Worm (Caenorhabditis elegans): Measurements from ENCODE around the gene let-60.

let-60 gene

ce11 chrIV:11690988-11691387, at the start of gene let-60:
Gene let-60, minus strand, starts transcription at chrIV:11691088.
- TF ChIP-seq ztf-23 (GFP tag; IDR thresholded peaks at IDR 0.05) (no peak), ztf-29 (GFP tag; IDR thresholded peaks at IDR 0.05) (no peak), T22C8.4 (GFP tag; IDR thresholded peaks at IDR 0.05) (no peak), tab-1 (GFP tag; IDR thresholded peaks at IDR 0.05) (no peak), flt-1 (GFP tag; IDR thresholded peaks at IDR 0.05) (no peak), ref-1 (GFP tag; conservative IDR thresholded peaks at IDR 0.05) (no peak), med-1 (GFP tag; optimal IDR thresholded peaks at IDR 0.05; ENCODE audit: insufficient read depth) (no peak), klf-2 (GFP tag; conservative IDR thresholded peaks at IDR 0.05) (no peak), cog-1 (tag; optimal IDR thresholded peaks at IDR 0.05) (no peak)

- TF ChIP-seq cog-1 (tag; optimal IDR thresholded peaks at IDR 0.05): no peak
- no peak for TF ChIP-seq T22C8.4 (GFP tag; IDR thresholded peaks at IDR 0.05)
- no peak for TF ChIP-seq ref-1 (GFP tag; conservative IDR thresholded peaks at IDR 0.05)
- no peak for TF ChIP-seq ztf-23 (GFP tag; IDR thresholded peaks at IDR 0.05)
- TF ChIP-seq klf-2 (GFP tag; conservative IDR thresholded peaks at IDR 0.05): no peak
- TF ChIP-seq flt-1 (GFP tag; IDR thresholded peaks at IDR 0.05): no peak
- TF ChIP-seq tab-1 (GFP tag; IDR thresholded peaks at IDR 0.05): no peak
- no peak for TF ChIP-seq ztf-29 (GFP tag; IDR thresholded peaks at IDR 0.05)
- no peak for TF ChIP-seq med-1 (GFP tag; optimal IDR thresholded peaks at IDR 0.05; ENCODE audit: insufficient read depth)
These were observed 49.3 kb upstream of the let-60 start, which contains the start of gene K01A6.4 for ce11 chrIV:11740204-11740603. Gene K01A6.4, minus strand, starts transcription at chrIV:11740304.

ce11 chrIV:11738092-11738617, 47.3 kb upstream of the let-60 start, which contains the start of gene K01A6.7:
Gene K01A6.7, minus strand, starts transcription at chrIV:11738567.
- no peak for TF ChIP-seq med-1 (GFP tag; optimal IDR thresholded peaks at IDR 0.05; ENCODE audit: insufficient read depth)
- no peak for TF ChIP-seq T22C8.4 (GFP tag; IDR thresholded peaks at IDR 0.05)
- TF ChIP-seq ref-1 (GFP tag; conservative IDR thresholded peaks at IDR 0.05): no peak
- no peak for TF ChIP-seq flt-1 (GFP tag; IDR thresholded peaks at IDR 0.05)
- no peak for TF ChIP-seq cog-1 (tag; optimal IDR thresholded peaks at IDR 0.05)
- no peak for TF ChIP-seq ztf-23 (GFP tag; IDR thresholded peaks at IDR 0.05)
- TF ChIP-seq ztf-29 (GFP tag; IDR thresholded peaks at IDR 0.05): no peak
- TF ChIP-seq klf-2 (GFP tag; conservative IDR thresholded peaks at IDR 0.05): no peak
- no peak for TF ChIP-seq tab-1 (GFP tag; IDR thresholded peaks at IDR 0.05)

- TF ChIP-seq T22C8.4 (GFP tag; IDR thresholded peaks at IDR 0.05) (no peak), ztf-23 (GFP tag; IDR thresholded peaks at IDR 0.05) (no peak), klf-2 (GFP tag; conservative IDR thresholded peaks at IDR 0.05) (no peak), flt-1 (GFP tag; IDR thresholded peaks at IDR 0.05) (no peak), tab-1 (GFP tag; IDR thresholded peaks at IDR 0.05) (no peak), ztf-29 (GFP tag; IDR thresholded peaks at IDR 0.05) (no peak), ref-1 (GFP tag; conservative IDR thresholded peaks at IDR 0.05) (no peak), med-1 (GFP tag; optimal IDR thresholded peaks at IDR 0.05; ENCODE audit: insufficient read depth) (no peak), cog-1 (tag; optimal IDR thresholded peaks at IDR 0.05) (no peak)
These were observed 46.4 kb upstream of the let-60 start, which contains the start of gene K01A6.8 for ce11 chrIV:11737269-11737668. Gene K01A6.8, minus strand, starts transcription at chrIV:11737369.

ce11 chrIV:11735025-11735424, 44.1 kb upstream of the let-60 start, which contains the start of gene K01A6.6:
Gene K01A6.6, plus strand, starts transcription at chrIV:11735325.
- TF ChIP-seq klf-2 (GFP tag; conservative IDR thresholded peaks at IDR 0.05) (no peak), ztf-29 (GFP tag; IDR thresholded peaks at IDR 0.05) (no peak), flt-1 (GFP tag; IDR thresholded peaks at IDR 0.05) (no peak), tab-1 (GFP tag; IDR thresholded peaks at IDR 0.05) (no peak), ref-1 (GFP tag; conservative IDR thresholded peaks at IDR 0.05) (no peak), T22C8.4 (GFP tag; IDR thresholded peaks at IDR 0.05) (no peak), med-1 (GFP tag; optimal IDR thresholded peaks at IDR 0.05; ENCODE audit: insufficient read depth) (no peak), ztf-23 (GFP tag; IDR thresholded peaks at IDR 0.05) (no peak), cog-1 (tag; optimal IDR thresholded peaks at IDR 0.05) (no peak)

ce11 chrIV:11723255-11723654, 32.4 kb upstream of the let-60 start:
- TF ChIP-seq klf-2 (GFP tag; conservative IDR thresholded peaks at IDR 0.05): no peak
- TF ChIP-seq med-1 (GFP tag; optimal IDR thresholded peaks at IDR 0.05; ENCODE audit: insufficient read depth): no peak
- TF ChIP-seq cog-1 (tag; optimal IDR thresholded peaks at IDR 0.05): no peak
- TF ChIP-seq tab-1 (GFP tag; IDR thresholded peaks at IDR 0.05): no peak
- TF ChIP-seq ref-1 (GFP tag; conservative IDR thresholded peaks at IDR 0.05): no peak

- TF ChIP-seq T22C8.4 (GFP tag; IDR thresholded peaks at IDR 0.05) (no peak), ztf-29 (GFP tag; IDR thresholded peaks at IDR 0.05) (no peak), flt-1 (GFP tag; IDR thresholded peaks at IDR 0.05) (no peak), ref-1 (GFP tag; conservative IDR thresholded peaks at IDR 0.05) (no peak), cog-1 (tag; optimal IDR thresholded peaks at IDR 0.05) (no peak), ztf-23 (GFP tag; IDR thresholded peaks at IDR 0.05) (no peak), tab-1 (GFP tag; IDR thresholded peaks at IDR 0.05) (no peak), med-1 (GFP tag; optimal IDR thresholded peaks at IDR 0.05; ENCODE audit: insufficient read depth) (no peak), klf-2 (GFP tag; conservative IDR thresholded peaks at IDR 0.05) (no peak)
These were observed 31.0 kb upstream of the let-60 start for ce11 chrIV:11721878-11722277.

ce11 chrIV:11718653-11719052, 27.8 kb upstream of the let-60 start:
- TF ChIP-seq med-1 (GFP tag; optimal IDR thresholded peaks at IDR 0.05; ENCODE audit: insufficient read depth) (no peak), cog-1 (tag; optimal IDR thresholded peaks at IDR 0.05) (no peak), ztf-29 (GFP tag; IDR thresholded peaks at IDR 0.05) (no peak), tab-1 (GFP tag; IDR thresholded peaks at IDR 0.05) (no peak), T22C8.4 (GFP tag; IDR thresholded peaks at IDR 0.05) (no peak), klf-2 (GFP tag; conservative IDR thresholded peaks at IDR 0.05) (no peak), ref-1 (GFP tag; conservative IDR thresholded peaks at IDR 0.05) (no peak), flt-1 (GFP tag; IDR thresholded peaks at IDR 0.05) (no peak), ztf-23 (GFP tag; IDR thresholded peaks at IDR 0.05) (no peak)

- no peak for TF ChIP-seq flt-1 (GFP tag; IDR thresholded peaks at IDR 0.05)
- TF ChIP-seq ztf-23 (GFP tag; IDR thresholded peaks at IDR 0.05): no peak
- TF ChIP-seq ref-1 (GFP tag; conservative IDR thresholded peaks at IDR 0.05): no peak
- no peak for TF ChIP-seq cog-1 (tag; optimal IDR thresholded peaks at IDR 0.05)
- no peak for TF ChIP-seq klf-2 (GFP tag; conservative IDR thresholded peaks at IDR 0.05)
- no peak for TF ChIP-seq T22C8.4 (GFP tag; IDR thresholded peaks at IDR 0.05)
- TF ChIP-seq ztf-29 (GFP tag; IDR thresholded peaks at IDR 0.05): no peak
These were observed 26.4 kb upstream of the let-60 start for ce11 chrIV:11717094-11717876.
